Fruit fly (Drosophila melanogaster) whole organism, wandering third instar larva: ENCODE measurements around the gene RluA-2.

Experiments
- Abd-B ChIP-seq: fragments of >200 bp; optimal IDR thresholded peaks from 2 replicates; lab custom pipeline; 2017; ENCODE audit warnings: missing biosample characterization, missing genetic modification characterization
- CG9705 ChIP-seq: fragments of 200-800 bp; sonication (Bioruptor generic); optimal IDR thresholded peaks from 2 replicates; lab custom pipeline; 2018; ENCODE audit warnings: missing biosample characterization, mild to moderate bottlenecking, missing genetic modification characterization
- CrebA ChIP-seq: fragments of 200-800 bp; sonication (Bioruptor generic); optimal IDR thresholded peaks from 2 replicates; lab custom pipeline; 2016; ENCODE audit warnings: missing biosample characterization, mild to moderate bottlenecking, missing genetic modification characterization, borderline replicate concordance
- Dif ChIP-seq: fragments of 200-275, 200-300 bp; sonication (Bioruptor generic); optimal IDR thresholded peaks from 2 replicates; lab custom pipeline; 2018; ENCODE audit warnings: missing biosample characterization, missing genetic modification characterization; ENCODE audit not compliant: partially characterized antibody
- Hr78 ChIP-seq: fragments of >200 bp; optimal IDR thresholded peaks from 2 replicates; lab custom pipeline; 2017; ENCODE audit warnings: missing biosample characterization, missing genetic modification characterization
- OdsH ChIP-seq: fragments of 200-800 bp; sonication (Bioruptor generic); optimal IDR thresholded peaks from 2 replicates; lab custom pipeline; 2016; ENCODE audit warnings: missing biosample characterization, mild to moderate bottlenecking, missing genetic modification characterization
- Sp1 ChIP-seq: fragments of 200-800 bp; sonication (Bioruptor generic); optimal IDR thresholded peaks from 3 replicates; lab custom pipeline; 2019; ENCODE audit warnings: missing biosample characterization, mild to moderate bottlenecking, missing genetic modification characterization, moderate library complexity
- dl ChIP-seq, 2 experiments: fragments of 175-275, 200-275 bp in 1 of 2; fragments of 200-275 bp in 1 of 2; sonication (Bioruptor generic); optimal IDR thresholded peaks; lab custom pipeline; 2018; ENCODE audit warnings: mild to moderate bottlenecking in 2 of 2, missing biosample characterization in 2 of 2, missing genetic modification characterization in 2 of 2, moderate library complexity in 2 of 2; ENCODE audit not compliant: partially characterized antibody in 2 of 2, insufficient read depth in 1 of 2
- ey ChIP-seq: fragments of 200-800 bp; sonication (Bioruptor generic); optimal IDR thresholded peaks from 2 replicates; lab custom pipeline; 2016; ENCODE audit warnings: missing biosample characterization, missing genetic modification characterization
- jim ChIP-seq: fragments of 175-275, 200-325 bp; sonication (Bioruptor generic); optimal IDR thresholded peaks from 2 replicates; lab custom pipeline; 2016; ENCODE audit warnings: missing biosample characterization, mild to moderate bottlenecking, missing genetic modification characterization
- lola ChIP-seq: fragments of >200 bp; optimal IDR thresholded peaks from 2 replicates; lab custom pipeline; 2017; ENCODE audit warnings: missing biosample characterization, missing genetic modification characterization
- pan ChIP-seq: fragments of >200 bp; optimal IDR thresholded peaks from 2 replicates; lab custom pipeline; 2017
- sage ChIP-seq: fragments of 200-800 bp; sonication (Bioruptor generic); optimal IDR thresholded peaks from 2 replicates; lab custom pipeline; 2016; ENCODE audit warnings: missing biosample characterization, mild to moderate bottlenecking, missing genetic modification characterization
- tai ChIP-seq: sonication (Bioruptor generic); optimal IDR thresholded peaks from 2 replicates; lab custom pipeline; 2016; ENCODE audit warnings: missing biosample characterization, missing genetic modification characterization

DNA sequence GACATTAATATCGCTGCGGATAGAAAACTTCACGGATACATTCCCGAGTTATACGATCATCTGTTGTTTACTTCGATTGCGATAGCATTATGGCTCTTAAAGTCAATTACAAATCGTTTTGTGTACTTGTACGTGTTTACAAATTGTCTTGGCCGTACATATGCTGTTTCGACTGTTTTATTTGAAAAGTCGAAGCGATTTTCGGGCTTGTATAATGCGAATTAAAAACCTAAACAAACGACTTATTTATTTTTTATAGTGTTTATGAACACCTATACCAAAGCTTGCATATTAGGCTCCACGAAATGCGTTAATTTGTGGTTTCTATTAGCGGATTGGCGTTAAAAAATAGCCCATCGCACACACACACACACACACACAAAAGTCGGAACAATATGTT is 4.6 kb upstream of the RluA-2 start:
- TF ChIP-seq pan (lab: Kevin White, UChicago) (no peak), tai (GFP tag; lab: Kevin White, UChicago) (no peak), sage (GFP tag; lab: Kevin White, UChicago) (no peak), CrebA (GFP tag; lab: Kevin White, UChicago) (no peak), Dif (GFP tag; lab: Kevin White, UChicago) (no peak), dl (GFP tag; optimal IDR thresholded peaks at IDR 0.05; lab: Kevin White, UChicago; ENCODE audit: insufficient read depth in 1 of 2, partially characterized antibody in 2 of 2) (no peak), OdsH (GFP tag; lab: Kevin White, UChicago) (no peak), jim (GFP tag; lab: Kevin White, UChicago) (no peak), ey (GFP tag; lab: Kevin White, UChicago) (no peak), lola (GFP tag; lab: Kevin White, UChicago) (no peak), Hr78 (GFP tag; lab: Kevin White, UChicago) (no peak), Sp1 (GFP tag; lab: Kevin White, UChicago) (no peak), Abd-B (no peak), CG9705 (no peak)
